Worm (Caenorhabditis elegans) whole organism, L2 larva: ENCODE data around the gene F18E9.3.

Experiments used
- C34F6.9 ChIP-seq: fragments of 150-350 bp; optimal IDR thresholded peaks from 2 replicates; lab custom pipeline; 2014; ENCODE audit warnings: missing biosample characterization, missing genetic modification characterization
- F13H6.1 ChIP-seq: sonication (generic microtip); optimal IDR thresholded peaks from 2 replicates; lab custom pipeline; 2016; ENCODE audit warnings: missing genetic modification characterization, missing compliant biosample characterization
- ZK546.5 ChIP-seq: sonication (generic microtip); optimal IDR thresholded peaks from 2 replicates; lab custom pipeline; 2017; ENCODE audit warnings: missing biosample characterization, missing genetic modification characterization
- alr-1 ChIP-seq: fragments of 150-350 bp; optimal IDR thresholded peaks from 2 replicates; lab custom pipeline; 2014; ENCODE audit warnings: missing biosample characterization, missing genetic modification characterization
- blmp-1 ChIP-seq: sonication (generic microtip); optimal IDR thresholded peaks from 2 replicates; lab custom pipeline; 2017; ENCODE audit warnings: missing genetic modification characterization, mild to moderate bottlenecking, missing compliant biosample characterization, antibody characterized with exemption, moderate library complexity; ENCODE audit not compliant: insufficient read depth
- ceh-16 ChIP-seq: fragments of 150-350 bp; optimal IDR thresholded peaks from 2 replicates; lab custom pipeline; 2014; ENCODE audit warnings: missing biosample characterization, missing genetic modification characterization
- crh-2 ChIP-seq: sonication (generic microtip); optimal IDR thresholded peaks from 2 replicates; lab custom pipeline; 2017; ENCODE audit warnings: missing biosample characterization, missing genetic modification characterization
- egl-27 ChIP-seq: sonication (generic microtip); optimal IDR thresholded peaks from 3 replicates; lab custom pipeline; 2017; ENCODE audit warnings: missing biosample characterization, missing genetic modification reagents, missing genetic modification characterization
- elt-1 ChIP-seq: fragments of 150-350 bp; optimal IDR thresholded peaks from 2 replicates; lab custom pipeline; 2014; ENCODE audit warnings: missing biosample characterization, missing genetic modification characterization
- fos-1 ChIP-seq: fragments of 150-350 bp; optimal IDR thresholded peaks from 2 replicates; lab custom pipeline; 2014; ENCODE audit warnings: missing biosample characterization, missing genetic modification characterization
- lin-11 ChIP-seq: fragments of 150-350 bp; sonication (generic microtip); optimal IDR thresholded peaks from 2 replicates; lab custom pipeline; 2014; ENCODE audit warnings: missing biosample characterization, missing genetic modification characterization, inconsistent platforms, mixed read lengths
- lin-39 ChIP-seq: fragments of 150-350 bp; optimal IDR thresholded peaks from 2 replicates; lab custom pipeline; 2014; ENCODE audit warnings: missing biosample characterization, missing genetic modification reagents, missing genetic modification characterization
- lsy-2 ChIP-seq, 2 experiments: fragments of 150-350 bp in 1 of 2; sonication (generic microtip) in 1 of 2; optimal IDR thresholded peaks; 2 replicates each; lab custom pipeline; 2014 to 2017; ENCODE audit warnings: missing biosample characterization in 2 of 2, missing genetic modification characterization in 2 of 2
- mab-5 ChIP-seq: fragments of 150-350 bp; optimal IDR thresholded peaks from 2 replicates; lab custom pipeline; 2014; ENCODE audit warnings: missing biosample characterization, missing genetic modification characterization
- mdl-1 ChIP-seq, 2 experiments: fragments of 150-350 bp in 1 of 2; sonication (generic microtip) in 1 of 2; optimal IDR thresholded peaks; 2 replicates each; lab custom pipeline; 2017; ENCODE audit warnings: missing biosample characterization in 2 of 2, missing genetic modification characterization in 2 of 2
- nhr-10 ChIP-seq: sonication (generic microtip); optimal IDR thresholded peaks from 2 replicates; lab custom pipeline; 2017; ENCODE audit warnings: missing biosample characterization, missing genetic modification characterization
- nhr-129 ChIP-seq: fragments of 150-350 bp; optimal IDR thresholded peaks from 2 replicates; lab custom pipeline; 2014; ENCODE audit warnings: missing biosample characterization, missing genetic modification characterization
- nhr-21 ChIP-seq: fragments of 150-350 bp; optimal IDR thresholded peaks from 2 replicates; lab custom pipeline; 2014; ENCODE audit warnings: missing biosample characterization, missing genetic modification characterization
- nhr-23 ChIP-seq: fragments of 150-350 bp; optimal IDR thresholded peaks from 2 replicates; lab custom pipeline; 2014; ENCODE audit warnings: missing biosample characterization, missing genetic modification reagents, missing genetic modification characterization
- nhr-25 ChIP-seq: fragments of 150-350 bp; sonication (generic microtip); optimal IDR thresholded peaks from 3 replicates; lab custom pipeline; 2014; ENCODE audit warnings: missing biosample characterization, missing genetic modification characterization
- nhr-6 ChIP-seq: fragments of 150-350 bp; optimal IDR thresholded peaks from 2 replicates; lab custom pipeline; 2014; ENCODE audit warnings: missing biosample characterization, missing genetic modification characterization
- sem-4 ChIP-seq: fragments of 150-350 bp; optimal IDR thresholded peaks from 2 replicates; lab custom pipeline; 2014; ENCODE audit warnings: missing biosample characterization, missing genetic modification reagents, missing genetic modification characterization
- sma-3 ChIP-seq: sonication (generic microtip); optimal IDR thresholded peaks from 2 replicates; lab custom pipeline; 2016; ENCODE audit warnings: missing genetic modification reagents, missing genetic modification characterization, missing compliant biosample characterization
- sma-9 ChIP-seq, 2 experiments: fragments of 150-350 bp in 1 of 2; sonication (generic microtip) in 1 of 2; optimal IDR thresholded peaks; 2 replicates each; lab custom pipeline; 2014 to 2016; ENCODE audit warnings: missing genetic modification characterization in 2 of 2, mild to moderate bottlenecking in 1 of 2, missing biosample characterization in 1 of 2, missing compliant biosample characterization in 1 of 2, missing genetic modification reagents in 1 of 2, moderate library complexity in 1 of 2
- snpc-4 ChIP-seq: fragments of 150-350 bp; optimal IDR thresholded peaks from 2 replicates; lab custom pipeline; 2014; ENCODE audit warnings: missing biosample characterization, missing genetic modification characterization
- unc-39 ChIP-seq: fragments of 150-350 bp; optimal IDR thresholded peaks from 2 replicates; lab custom pipeline; 2014; ENCODE audit warnings: missing biosample characterization, missing genetic modification characterization
- unc-55 ChIP-seq: fragments of 150-350 bp; sonication (generic microtip); optimal IDR thresholded peaks from 3 replicates; lab custom pipeline; 2014; ENCODE audit warnings: missing biosample characterization, missing genetic modification reagents, missing genetic modification characterization
- unc-62 ChIP-seq: fragments of 150-350 bp; optimal IDR thresholded peaks from 2 replicates; lab custom pipeline; 2014; ENCODE audit warnings: missing biosample characterization, missing genetic modification reagents, missing genetic modification characterization
- ztf-1 ChIP-seq: fragments of 200-800 bp; sonication (Bioruptor generic); conservative IDR thresholded peaks from 2 replicates; pipeline ENCODE4 v1.3.6; 2022; ENCODE audit warnings: missing genetic modification characterization, missing compliant biosample characterization
- ztf-4 ChIP-seq: fragments of 150-350 bp; optimal IDR thresholded peaks from 2 replicates; lab custom pipeline; 2014; ENCODE audit warnings: missing biosample characterization, missing genetic modification characterization

The F18E9.3 gene

DNA sequence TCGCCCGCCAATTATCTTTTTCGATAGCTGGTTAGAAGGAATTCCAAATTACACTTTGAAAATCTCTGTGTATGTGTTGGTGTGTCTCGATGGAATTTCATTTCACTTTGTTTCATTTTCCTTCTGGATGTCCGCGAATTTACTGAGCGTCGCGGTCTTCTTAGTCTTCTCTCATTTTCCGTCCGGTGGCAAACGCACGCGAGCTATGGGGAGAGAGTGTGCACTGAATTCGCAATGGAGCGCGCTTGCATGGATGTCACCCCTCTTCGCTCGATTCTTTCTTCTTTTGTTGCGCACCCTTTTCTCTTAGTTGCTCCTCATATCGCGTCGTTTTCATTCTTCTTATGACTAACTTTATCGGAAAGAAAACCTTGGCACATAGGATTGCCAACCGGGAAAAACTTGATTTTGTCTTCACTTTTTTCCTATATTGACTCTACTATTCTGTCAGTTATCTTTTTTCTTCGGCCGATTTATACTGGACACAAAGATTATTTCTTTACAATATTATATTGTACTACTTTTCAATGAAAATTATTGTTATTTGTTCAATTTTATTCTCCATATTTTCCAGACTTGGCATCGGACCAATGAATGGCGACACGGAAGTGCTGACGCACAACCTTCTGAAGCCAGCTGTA lies 34.1 kb upstream of the F18E9.3 start, which contains the start of gene dhhc-14 (continued):
- TF ChIP-seq sma-9 (GFP tag; optimal IDR thresholded peaks at IDR 0.05; lab: Kevin White, UChicago) (peak; percentile 12), sma-9 (tag; optimal IDR thresholded peaks at IDR 0.05; lab: Kevin White, UChicago) (no peak), unc-39 (tag; lab: Kevin White, UChicago) (no peak), ZK546.5 (no peak), sem-4 (tag; lab: Kevin White, UChicago) (peak; percentile 57), ztf-4 (tag; lab: Kevin White, UChicago) (no peak), unc-55 (peak; percentile 76), blmp-1 (no peak), elt-1 (tag; lab: Kevin White, UChicago) (no peak), nhr-6 (tag; lab: Kevin White, UChicago) (no peak), fos-1 (tag; lab: Kevin White, UChicago) (peak; percentile 48), alr-1 (tag; lab: Kevin White, UChicago) (no peak), nhr-10 (tag; lab: Kevin White, UChicago) (no peak), lin-39 (tag; lab: Kevin White, UChicago) (no peak), unc-62 (no peak), C34F6.9 (tag; lab: Kevin White, UChicago) (peak; percentile 66), ztf-1 (GFP tag; lab: Robert Waterston, UW) (no peak), egl-27 (tag; lab: Kevin White, UChicago) (no peak), mdl-1 (tag; optimal IDR thresholded peaks at IDR 0.05; lab: Kevin White, UChicago) (peak in 1 of 2 experiments; percentile 69)

DNA sequence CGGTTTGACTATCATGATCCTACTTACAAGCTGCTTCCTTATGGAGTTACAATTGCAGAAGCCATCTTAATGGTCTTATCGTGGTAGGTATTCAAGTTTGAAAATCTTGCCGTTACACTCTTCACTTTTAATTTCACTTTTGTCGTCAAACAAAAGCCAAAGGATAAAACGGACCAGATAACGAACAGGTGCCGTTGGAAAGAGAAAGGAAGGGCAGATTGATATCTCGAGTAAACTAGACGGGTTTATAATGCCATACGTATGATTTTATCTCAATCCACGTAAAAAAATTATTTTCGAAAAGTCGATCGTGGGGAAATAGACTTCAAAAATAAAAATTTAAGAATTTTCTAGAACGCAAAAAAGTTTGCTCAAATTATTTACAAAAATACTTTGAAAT lies 31.9 kb upstream of the F18E9.3 start:
- TF ChIP-seq nhr-129 (tag; lab: Kevin White, UChicago), result no peak
- no peak for TF ChIP-seq ztf-4 (tag; lab: Kevin White, UChicago)
- TF ChIP-seq ceh-16 (tag; lab: Kevin White, UChicago), result peak; percentile 45
- TF ChIP-seq unc-55, result no peak
- TF ChIP-seq blmp-1, result peak; percentile 83
- TF ChIP-seq nhr-25, result peak; percentile 49

DNA sequence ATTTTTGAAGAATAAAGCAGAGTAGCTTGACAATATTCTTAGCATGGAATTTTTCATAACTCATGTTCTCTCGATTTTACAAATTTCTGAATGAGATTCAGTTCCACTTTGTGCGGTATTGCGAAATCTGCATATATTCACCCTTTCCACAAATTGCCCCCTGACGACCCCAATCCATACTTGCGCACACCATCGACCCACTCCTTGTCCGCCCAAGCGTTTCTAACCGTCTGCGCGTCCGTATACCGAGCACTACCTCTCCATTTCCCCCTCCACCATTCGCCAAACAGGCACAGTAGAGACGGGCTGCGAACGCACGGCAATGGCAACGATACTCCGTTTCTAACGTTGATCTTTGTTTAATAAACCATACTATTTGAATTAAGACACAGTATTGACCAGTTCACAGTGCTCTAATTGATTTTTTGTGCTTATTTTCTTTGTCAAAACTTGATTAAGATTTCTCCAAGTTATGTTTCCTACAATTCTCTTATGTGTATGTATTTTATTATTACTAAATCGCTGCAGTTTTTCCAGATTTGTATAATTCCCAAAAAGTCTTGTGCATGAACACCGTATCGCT lies 29.2 kb upstream of the F18E9.3 start, which contains the start of gene utx-1:
TSS of gene utx-1 (plus strand) at position 533 of the 583 bp plus-strand sequence.
- TF ChIP-seq lsy-2 (tag; optimal IDR thresholded peaks at IDR 0.05; lab: Kevin White, UChicago), result peak in 1 of 2 experiments; percentile 17
- peak; percentile 53 for TF ChIP-seq unc-55
- peak; percentile 34 for TF ChIP-seq sma-3
- no peak for TF ChIP-seq crh-2
- TF ChIP-seq nhr-129 (tag; lab: Kevin White, UChicago), result peak; percentile 39
- no peak for TF ChIP-seq nhr-21 (tag; lab: Kevin White, UChicago)
- TF ChIP-seq F13H6.1 (tag; lab: Kevin White, UChicago), result peak; percentile 39
- peak; percentile 11 for TF ChIP-seq C34F6.9 (tag; lab: Kevin White, UChicago)
- TF ChIP-seq nhr-25, result peak; percentile 36

DNA sequence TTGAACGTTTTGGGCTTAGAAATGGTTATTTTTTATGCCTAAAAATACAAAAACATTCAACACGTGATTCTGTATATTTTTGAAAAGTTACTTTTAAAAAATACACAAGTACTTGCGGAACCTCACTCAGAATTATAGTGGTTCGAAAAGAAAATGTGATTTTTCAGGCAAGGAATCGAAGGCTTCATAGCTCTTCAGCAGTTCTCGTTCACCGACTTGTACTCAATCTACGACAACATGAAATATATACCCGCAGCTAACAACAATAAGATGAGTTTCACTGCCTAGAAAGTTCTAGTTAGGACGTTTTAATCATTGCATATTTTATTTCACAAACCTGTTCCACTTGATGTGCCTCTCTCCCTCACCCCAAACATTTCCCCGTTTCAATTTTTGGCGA lies 23.4 kb upstream of the F18E9.3 start:
- no peak for TF ChIP-seq nhr-23 (tag; lab: Kevin White, UChicago)
- TF ChIP-seq fos-1 (tag; lab: Kevin White, UChicago), result no peak
- no peak for TF ChIP-seq lin-11 (tag; lab: Kevin White, UChicago)
- no peak for TF ChIP-seq ZK546.5
- no peak for TF ChIP-seq snpc-4 (tag; lab: Kevin White, UChicago)

DNA sequence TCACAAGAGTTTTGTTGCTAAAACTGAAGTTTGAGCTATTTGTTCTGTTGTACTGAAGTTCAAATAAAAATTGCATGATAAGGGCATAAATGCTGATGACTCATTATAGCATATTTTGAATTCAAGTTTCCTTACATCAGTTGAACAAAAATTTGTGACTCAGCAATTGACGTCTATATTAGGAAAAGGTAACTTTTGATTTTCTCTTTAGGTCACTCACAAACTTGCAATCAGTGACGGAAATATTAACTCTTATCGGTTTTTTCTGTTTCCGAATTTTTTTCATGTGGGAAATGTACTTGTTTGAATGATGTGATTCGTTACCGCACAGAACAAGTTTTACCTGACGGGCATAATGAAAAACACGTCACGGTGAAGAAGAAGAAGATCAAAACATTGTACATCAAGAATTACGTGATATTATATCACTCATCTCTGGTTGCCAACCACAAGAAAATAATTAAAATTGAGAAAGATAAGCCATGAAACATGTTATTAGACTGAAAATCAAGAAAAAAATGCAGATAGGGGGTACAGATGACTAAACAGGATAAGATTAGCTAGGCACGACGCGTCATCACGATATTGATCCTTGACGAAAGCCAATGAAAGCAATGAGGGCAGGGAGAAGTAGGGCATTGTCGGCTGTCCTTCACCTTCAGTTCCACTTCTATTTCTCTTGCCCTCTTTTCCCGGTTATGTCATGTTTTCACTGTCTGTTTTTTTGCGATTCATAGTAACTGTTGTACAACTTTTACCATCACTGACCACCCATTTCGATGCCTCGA lies 22.1 kb upstream of the F18E9.3 start:
- TF ChIP-seq sma-3 (peak; percentile 27), fos-1 (tag; lab: Kevin White, UChicago) (peak; percentile 75), mab-5 (tag; lab: Kevin White, UChicago) (no peak)
